Worm (Caenorhabditis elegans): ENCODE measurements around the gene dgtr-1.

DNA sequence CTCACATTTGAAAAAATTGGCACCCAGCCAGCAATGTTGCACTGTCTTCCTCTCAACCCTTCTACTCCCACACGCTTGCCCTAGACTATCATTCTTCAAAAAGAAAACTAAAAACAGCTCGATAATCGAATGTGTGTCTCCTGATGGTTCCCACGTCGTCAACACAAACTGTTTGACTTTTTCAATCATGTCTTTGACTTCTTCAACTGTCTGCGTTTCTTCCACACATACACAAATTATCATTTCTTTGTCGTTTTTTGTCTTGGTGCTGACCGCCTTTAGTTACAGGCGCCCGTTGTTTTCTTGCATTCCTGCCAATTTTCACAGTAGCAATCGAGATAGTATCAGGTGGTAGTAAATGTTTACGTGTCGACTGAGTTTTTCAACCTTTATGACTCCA, 34.3 kb upstream of the dgtr-1 start:
- TF ChIP-seq him-1 (tag; optimal IDR thresholded peaks at IDR 0.05), result no peak
- no peak for TF ChIP-seq W03F9.2 (tag; optimal IDR thresholded peaks at IDR 0.05)
